Worm (Caenorhabditis elegans) whole organism, mixed stage, embryonic: Measurements from ENCODE around the gene slc-5A12.

ENCODE experiments used
- lin-13 ChIP-seq: fragments of 150-350 bp; optimal IDR thresholded peaks from 2 replicates; lab custom pipeline; 2014; ENCODE audit warnings: missing biosample characterization, missing genetic modification characterization
- nhr-2 ChIP-seq: fragments of 150-350 bp; optimal IDR thresholded peaks from 2 replicates; lab custom pipeline; 2014; ENCODE audit warnings: missing biosample characterization, missing genetic modification characterization
- nhr-237 ChIP-seq: fragments of 150-350 bp; optimal IDR thresholded peaks from 2 replicates; lab custom pipeline; 2014; ENCODE audit warnings: missing biosample characterization, missing genetic modification characterization
- pha-4 ChIP-seq: fragments of 150-350 bp; optimal IDR thresholded peaks from 2 replicates; lab custom pipeline; 2018; ENCODE audit warnings: missing biosample characterization, missing genetic modification reagents, missing genetic modification characterization
- snpc-4 ChIP-seq: fragments of 150-350 bp; optimal IDR thresholded peaks from 2 replicates; lab custom pipeline; 2014; ENCODE audit warnings: missing biosample characterization, missing genetic modification characterization
- unc-39 ChIP-seq: fragments of 150-350 bp; optimal IDR thresholded peaks from 2 replicates; lab custom pipeline; 2014; ENCODE audit warnings: missing biosample characterization, missing genetic modification characterization
- ztf-11 ChIP-seq: fragments of 150-350 bp; optimal IDR thresholded peaks from 2 replicates; lab custom pipeline; 2014; ENCODE audit warnings: missing biosample characterization, missing genetic modification characterization

DNA sequence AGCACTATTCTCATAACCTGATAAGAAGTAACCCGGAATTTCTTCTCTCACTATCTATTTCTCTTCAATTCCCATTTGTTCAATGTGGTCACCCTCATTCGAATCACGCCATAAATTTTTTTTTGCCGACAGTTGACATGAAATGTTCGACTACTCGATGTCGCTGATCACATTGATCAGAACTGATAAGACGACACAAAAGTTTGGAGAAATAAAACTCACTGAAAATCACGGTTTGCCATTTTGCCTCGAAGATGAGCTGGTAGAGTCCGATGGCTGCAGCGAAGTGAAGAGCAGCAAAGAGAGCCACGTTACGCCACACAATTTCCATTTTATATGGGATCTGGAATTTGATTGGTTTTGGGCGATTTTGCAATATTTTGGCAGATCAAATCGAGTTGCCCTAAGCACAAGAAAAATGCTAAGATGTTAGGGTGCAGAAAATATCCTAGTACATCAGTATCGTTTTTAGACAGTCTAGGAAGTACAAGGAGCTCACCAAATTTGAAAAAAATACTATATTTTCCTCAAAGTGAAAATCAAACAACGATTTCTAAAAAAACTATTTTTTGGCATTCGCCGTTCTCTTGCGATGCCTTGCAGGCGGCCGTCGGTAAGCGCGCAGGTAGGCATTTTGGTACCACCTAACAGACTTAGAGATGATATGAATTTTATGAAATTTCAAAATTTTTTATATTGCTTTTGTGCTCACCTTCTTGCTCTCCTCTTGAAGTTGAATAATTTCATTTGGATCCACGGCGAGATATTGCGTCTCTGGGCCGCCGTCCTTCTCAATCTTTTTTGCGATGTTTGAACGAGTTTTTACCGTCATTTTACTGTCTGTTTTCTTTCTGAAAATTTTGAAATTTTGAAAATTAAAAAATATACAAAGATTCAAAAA is 22.1 kb upstream of the slc-5A12 start, which contains the start of gene fat-6:
- TF ChIP-seq pha-4 (tag; lab: Kevin White, UChicago) (no peak), snpc-4 (tag; lab: Kevin White, UChicago) (no peak), nhr-237 (tag; lab: Kevin White, UChicago) (no peak), lin-13 (tag; lab: Kevin White, UChicago) (no peak), nhr-2 (tag; lab: Kevin White, UChicago) (no peak), unc-39 (tag; lab: Kevin White, UChicago) (no peak), ztf-11 (tag; lab: Kevin White, UChicago) (no peak)
